Fruit fly (Drosophila melanogaster) whole organism, embryonic: ENCODE measurements around the gene kkv.

Source experiments
- Antp ChIP-seq: fragments of 200-800 bp; sonication (Bioruptor generic); optimal IDR thresholded peaks from 3 replicates; lab custom pipeline; 2016; ENCODE audit warnings: missing biosample characterization, missing genetic modification characterization
- Atf-2 ChIP-seq: fragments of 200-800 bp; sonication (Bioruptor generic); optimal IDR thresholded peaks from 2 replicates; lab custom pipeline; 2016; ENCODE audit warnings: missing biosample characterization, missing genetic modification characterization
- Atf3 ChIP-seq: fragments of 200-800 bp; sonication (Bioruptor generic); optimal IDR thresholded peaks from 3 replicates; lab custom pipeline; 2016; ENCODE audit warnings: missing biosample characterization, missing genetic modification characterization
- Awh ChIP-seq: fragments of 200-800 bp; sonication (Bioruptor generic); IDR thresholded peaks from 2 replicates; pipeline ENCODE4, ENCODE4 v1.3.6; 2022; ENCODE audit warnings: missing biosample characterization, missing genetic modification characterization
- B-H2 ChIP-seq: fragments of 200-800 bp; sonication (Bioruptor generic); optimal IDR thresholded peaks from 2 replicates; lab custom pipeline; 2018; ENCODE audit warnings: missing biosample characterization, mild to moderate bottlenecking, missing genetic modification characterization
- CG1024 ChIP-seq: fragments of 200-800 bp; sonication (Bioruptor generic); IDR thresholded peaks from 2 replicates; pipeline ENCODE4 v1.3.6; 2022; ENCODE audit warnings: missing biosample characterization, missing genetic modification characterization
- CG12155 ChIP-seq: fragments of 200-800 bp; sonication (Bioruptor generic); optimal IDR thresholded peaks from 3 replicates; lab custom pipeline; 2016; ENCODE audit warnings: missing biosample characterization, missing genetic modification characterization
- CG12391 ChIP-seq: fragments of 200-800 bp; sonication (Bioruptor generic); optimal IDR thresholded peaks from 3 replicates; lab custom pipeline; 2018; ENCODE audit warnings: missing biosample characterization, mild to moderate bottlenecking, missing genetic modification characterization, moderate library complexity
- CG12744 ChIP-seq: fragments of 200-800 bp; sonication (Bioruptor generic); optimal IDR thresholded peaks from 2 replicates; lab custom pipeline; 2016; ENCODE audit warnings: missing biosample characterization, missing genetic modification characterization
- CG14860 ChIP-seq: fragments of 200-800 bp; sonication (Bioruptor generic); IDR thresholded peaks from 3 replicates; pipeline ENCODE4 v1.3.6; 2022; ENCODE audit warnings: missing biosample characterization, missing genetic modification characterization; ENCODE audit not compliant: partially characterized antibody
- CG15269 ChIP-seq: fragments of 200-800 bp; sonication (Bioruptor generic); optimal IDR thresholded peaks from 2 replicates; lab custom pipeline; 2018; ENCODE audit warnings: missing biosample characterization, mild to moderate bottlenecking, missing genetic modification characterization, moderate library complexity
- CG17328 ChIP-seq: fragments of 200-800 bp; sonication (Bioruptor generic); IDR thresholded peaks from 2 replicates; pipeline ENCODE4 v1.3.6; 2022; ENCODE audit warnings: missing biosample characterization, missing genetic modification characterization
- CG17612 ChIP-seq: fragments of 200-800 bp; sonication (Bioruptor generic); IDR thresholded peaks from 2 replicates; pipeline ENCODE4 v1.3.6; 2022; ENCODE audit warnings: missing biosample characterization, missing genetic modification characterization
- CG18599 ChIP-seq: fragments of 200-800 bp; sonication (Bioruptor generic); optimal IDR thresholded peaks from 3 replicates; lab custom pipeline; 2017; ENCODE audit warnings: missing biosample characterization, missing genetic modification characterization, mild to moderate bottlenecking, moderate library complexity, missing genetic modification reagents
- CG2116 ChIP-seq: fragments of 200-800 bp; sonication (Bioruptor generic); optimal IDR thresholded peaks from 3 replicates; lab custom pipeline; 2018; ENCODE audit warnings: missing biosample characterization, mild to moderate bottlenecking, missing genetic modification characterization
- CG3163 ChIP-seq: fragments of 200-800 bp; sonication (Bioruptor generic); optimal IDR thresholded peaks from 3 replicates; lab custom pipeline; 2016; ENCODE audit warnings: missing biosample characterization, missing genetic modification characterization
- CG3281 ChIP-seq: fragments of 200-800 bp; sonication (Bioruptor generic); optimal IDR thresholded peaks from 3 replicates; lab custom pipeline; 2017; ENCODE audit warnings: missing biosample characterization, mild to moderate bottlenecking, missing genetic modification characterization
- CG3838 ChIP-seq: fragments of 200-800 bp; sonication (Bioruptor generic); optimal IDR thresholded peaks from 3 replicates; lab custom pipeline; 2016; ENCODE audit warnings: missing biosample characterization, missing genetic modification characterization
- CG5245 ChIP-seq: fragments of 200-800 bp; sonication (Bioruptor generic); optimal IDR thresholded peaks from 3 replicates; lab custom pipeline; 2016; ENCODE audit warnings: missing biosample characterization, missing genetic modification characterization
- CG9797 ChIP-seq: fragments of 200-800 bp; sonication (Bioruptor generic); optimal IDR thresholded peaks from 3 replicates; lab custom pipeline; 2018; ENCODE audit warnings: missing biosample characterization, mild to moderate bottlenecking, missing genetic modification characterization
- Dip2 ChIP-seq: fragments of 200-800 bp; sonication (Bioruptor generic); IDR thresholded peaks from 2 replicates; pipeline ENCODE4 v1.3.6; 2022; ENCODE audit warnings: missing biosample characterization, missing genetic modification characterization
- Dip3 ChIP-seq: fragments of 200-800 bp; sonication (Bioruptor generic); optimal IDR thresholded peaks from 3 replicates; lab custom pipeline; 2016; ENCODE audit warnings: missing biosample characterization, missing genetic modification characterization
- Ets97D ChIP-seq: fragments of 200-800 bp; sonication (Bioruptor generic); optimal IDR thresholded peaks from 3 replicates; lab custom pipeline; 2016; ENCODE audit warnings: missing biosample characterization, missing genetic modification characterization
- HmgZ ChIP-seq: fragments of 200-800 bp; sonication (Bioruptor generic); optimal IDR thresholded peaks from 2 replicates; lab custom pipeline; 2018; ENCODE audit warnings: missing biosample characterization, mild to moderate bottlenecking, missing genetic modification characterization
- Hmx ChIP-seq: fragments of 200-800 bp; sonication (Bioruptor generic); optimal IDR thresholded peaks from 2 replicates; lab custom pipeline; 2016; ENCODE audit warnings: missing biosample characterization, missing genetic modification characterization
- MBD-R2 ChIP-seq: fragments of 200-800 bp; sonication (Bioruptor generic); IDR thresholded peaks from 2 replicates; pipeline ENCODE4 v1.3.6; 2022; ENCODE audit warnings: missing biosample characterization, missing genetic modification characterization
- NC2β ChIP-seq: fragments of 200-800 bp; sonication (Bioruptor generic); optimal IDR thresholded peaks from 2 replicates; lab custom pipeline; 2016; ENCODE audit warnings: missing biosample characterization, missing genetic modification characterization
- Nf-YA ChIP-seq: fragments of 200-800 bp; sonication (Bioruptor generic); IDR thresholded peaks from 2 replicates; pipeline ENCODE4 v1.3.6; 2022; ENCODE audit warnings: missing biosample characterization, missing genetic modification characterization
- Six4 ChIP-seq: fragments of 200-800 bp; sonication (Bioruptor generic); optimal IDR thresholded peaks from 2 replicates; lab custom pipeline; 2016; ENCODE audit warnings: missing biosample characterization, missing genetic modification characterization
- Sry-δ ChIP-seq: fragments of 200-800 bp; sonication (Bioruptor generic); optimal IDR thresholded peaks from 2 replicates; lab custom pipeline; 2016; ENCODE audit warnings: missing biosample characterization, missing genetic modification characterization
- Trl ChIP-seq, 3 experiments: fragments of >200 bp in 2 of 3; fragments of 200-800 bp in 1 of 3; sonication (Bioruptor generic) in 1 of 3; optimal IDR thresholded peaks; 2 replicates in 1 of 3; 3 replicates in 2 of 3; lab custom pipeline; 2016 to 2017; ENCODE audit warnings: missing biosample characterization in 1 of 3, missing genetic modification characterization in 1 of 3
- YL-1 ChIP-seq: fragments of 200-800 bp; sonication (Bioruptor generic); optimal IDR thresholded peaks from 3 replicates; lab custom pipeline; 2017; ENCODE audit warnings: missing biosample characterization, mild to moderate bottlenecking, missing genetic modification characterization
- az2 ChIP-seq: fragments of 200-800 bp; sonication (Bioruptor generic); optimal IDR thresholded peaks from 3 replicates; lab custom pipeline; 2016; ENCODE audit warnings: missing biosample characterization, missing genetic modification characterization
- br ChIP-seq: fragments of >200 bp; optimal IDR thresholded peaks from 2 replicates; lab custom pipeline; 2017
- chm ChIP-seq: fragments of 200-800 bp; sonication (Bioruptor generic); IDR thresholded peaks from 2 replicates; pipeline ENCODE4 v1.3.6; 2022; ENCODE audit warnings: missing biosample characterization, missing genetic modification characterization
- chn ChIP-seq: fragments of 200-800 bp; sonication (Bioruptor generic); optimal IDR thresholded peaks from 2 replicates; lab custom pipeline; 2016; ENCODE audit warnings: missing biosample characterization, missing genetic modification characterization
- da ChIP-seq: fragments of 200-800 bp; sonication (Bioruptor generic); optimal IDR thresholded peaks from 2 replicates; lab custom pipeline; 2016; ENCODE audit warnings: missing biosample characterization, missing genetic modification characterization
- dimm ChIP-seq: fragments of 200-800 bp; sonication (Bioruptor generic); IDR thresholded peaks from 2 replicates; pipeline ENCODE4 v1.3.6; 2022; ENCODE audit warnings: missing biosample characterization, missing genetic modification characterization
- dmrt11E ChIP-seq: fragments of 200-800 bp; sonication (Bioruptor generic); optimal IDR thresholded peaks from 3 replicates; lab custom pipeline; 2018; ENCODE audit warnings: missing biosample characterization, mild to moderate bottlenecking, missing genetic modification characterization, moderate library complexity
- dpn ChIP-seq, 2 experiments: fragments of 200-800 bp; sonication (Bioruptor generic); optimal IDR thresholded peaks; 3 replicates each; lab custom pipeline; 2016; ENCODE audit warnings: missing biosample characterization in 2 of 2, missing genetic modification characterization in 2 of 2
- dysf ChIP-seq: fragments of 200-800 bp; sonication (Bioruptor generic); IDR thresholded peaks from 3 replicates; pipeline ENCODE4 v1.3.6; 2022; ENCODE audit warnings: missing biosample characterization, missing genetic modification characterization
- ftz-f1 ChIP-seq: fragments of 200-800 bp; sonication (Bioruptor generic); optimal IDR thresholded peaks from 2 replicates; lab custom pipeline; 2016; ENCODE audit warnings: missing biosample characterization, missing genetic modification characterization
- gem ChIP-seq: fragments of 200-800 bp; sonication (Bioruptor generic); optimal IDR thresholded peaks from 2 replicates; lab custom pipeline; 2019; ENCODE audit warnings: missing biosample characterization, mild to moderate bottlenecking, missing genetic modification characterization, moderate library complexity
- gsb ChIP-seq: fragments of 200-800 bp; sonication (Bioruptor generic); IDR thresholded peaks from 2 replicates; pipeline ENCODE4 v1.3.6; 2022; ENCODE audit warnings: missing biosample characterization, missing genetic modification characterization
- gt ChIP-seq: fragments of 200-800 bp; sonication (Bioruptor generic); IDR thresholded peaks from 2 replicates; pipeline ENCODE4 v1.3.6; 2022; ENCODE audit warnings: missing biosample characterization, missing genetic modification characterization
- ken ChIP-seq: fragments of 200-800 bp; sonication (Bioruptor generic); IDR thresholded peaks from 3 replicates; pipeline ENCODE4 v1.3.6; 2022; ENCODE audit warnings: missing biosample characterization, missing genetic modification characterization
- nmo ChIP-seq: fragments of 200-800 bp; sonication (Bioruptor generic); optimal IDR thresholded peaks from 2 replicates; lab custom pipeline; 2018; ENCODE audit warnings: missing biosample characterization, mild to moderate bottlenecking, missing genetic modification characterization, moderate library complexity
- onecut ChIP-seq: fragments of 200-800 bp; sonication (Bioruptor generic); IDR thresholded peaks from 2 replicates; pipeline ENCODE4 v1.3.6; 2022; ENCODE audit warnings: missing biosample characterization, missing genetic modification characterization
- pum ChIP-seq: fragments of 200-800 bp; sonication (Bioruptor generic); optimal IDR thresholded peaks from 2 replicates; lab custom pipeline; 2016; ENCODE audit warnings: missing biosample characterization, missing genetic modification characterization
- pzg ChIP-seq: fragments of 200-800 bp; sonication (Bioruptor generic); optimal IDR thresholded peaks from 3 replicates; lab custom pipeline; 2018; ENCODE audit warnings: missing biosample characterization, mild to moderate bottlenecking, missing genetic modification characterization, moderate library complexity
- shn ChIP-seq: fragments of 200-800 bp; sonication (Bioruptor generic); optimal IDR thresholded peaks from 3 replicates; lab custom pipeline; 2016; ENCODE audit warnings: missing biosample characterization, missing genetic modification characterization
- slbo ChIP-seq: fragments of 200-800 bp; sonication (Bioruptor generic); IDR thresholded peaks from 2 replicates; pipeline ENCODE4 v1.3.6; 2022; ENCODE audit warnings: missing biosample characterization, missing genetic modification characterization
- usp ChIP-seq: fragments of >200 bp; optimal IDR thresholded peaks from 2 replicates; lab custom pipeline; 2017; ENCODE audit warnings: missing biosample characterization, missing genetic modification characterization
- vvl ChIP-seq: fragments of 200-800 bp; sonication (Bioruptor generic); IDR thresholded peaks from 2 replicates; pipeline ENCODE4 v1.3.6; 2022; ENCODE audit warnings: missing biosample characterization, missing genetic modification characterization

kkv gene

DNA sequence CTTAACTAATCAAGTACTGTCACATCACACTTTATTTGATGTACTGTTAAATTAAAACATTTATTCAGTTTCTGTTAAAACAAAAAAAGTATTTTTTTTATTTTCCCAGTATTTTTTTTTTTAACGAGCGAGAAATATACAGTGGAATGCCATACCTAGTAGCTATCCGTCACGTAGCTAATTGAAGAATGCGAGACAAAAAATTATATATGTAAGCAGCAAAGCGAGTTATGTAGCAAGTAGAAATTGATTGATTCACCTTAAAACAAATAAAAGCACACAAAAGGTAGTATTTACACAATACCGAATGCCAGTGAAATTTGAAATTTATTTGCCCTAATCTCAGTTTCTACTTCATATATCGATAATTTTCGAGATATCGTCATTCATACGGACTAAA is 46.1 kb upstream of the kkv start (continued):
- TF ChIP-seq dmrt11E (tag; lab: Kevin White, UChicago): peak; percentile 21
- no peak for TF ChIP-seq shn (GFP tag; lab: Kevin White, UChicago)
- TF ChIP-seq chn (GFP tag; lab: Kevin White, UChicago): no peak
- no peak for TF ChIP-seq YL-1 (GFP tag; lab: Kevin White, UChicago)
- TF ChIP-seq B-H2 (GFP tag; lab: Kevin White, UChicago): no peak
- no peak for TF ChIP-seq onecut (GFP tag; lab: Robert Waterston, UW)
- TF ChIP-seq HmgZ (tag; lab: Kevin White, UChicago): no peak
- no peak for TF ChIP-seq CG17328 (GFP tag; lab: Robert Waterston, UW)
- TF ChIP-seq br: no peak
- TF ChIP-seq CG3281 (GFP tag; lab: Kevin White, UChicago): no peak
- TF ChIP-seq MBD-R2 (GFP tag; lab: Robert Waterston, UW): peak; percentile 60; the same call in 1 of the 2 replicates
- TF ChIP-seq CG2116: no peak
- TF ChIP-seq Nf-YA: no peak
- TF ChIP-seq gsb (GFP tag; lab: Robert Waterston, UW): no peak
- TF ChIP-seq ftz-f1 (GFP tag; lab: Kevin White, UChicago): no peak
- TF ChIP-seq gt (GFP tag; lab: Robert Waterston, UW): no peak
- no peak for TF ChIP-seq slbo (GFP tag; lab: Robert Waterston, UW)
- no peak for TF ChIP-seq pum (GFP tag; lab: Kevin White, UChicago)
- no peak for TF ChIP-seq Atf-2 (GFP tag; lab: Kevin White, UChicago)
- TF ChIP-seq CG18599 (GFP tag; lab: Kevin White, UChicago): no peak
- no peak for TF ChIP-seq nmo (GFP tag; lab: Kevin White, UChicago)
- TF ChIP-seq pzg (GFP tag; lab: Kevin White, UChicago): peak; percentile 26
- no peak for TF ChIP-seq dpn (GFP tag; optimal IDR thresholded peaks at IDR 0.05; lab: Kevin White, UChicago)
- TF ChIP-seq Ets97D (GFP tag; lab: Kevin White, UChicago): peak; percentile 71
- TF ChIP-seq CG3838 (GFP tag; lab: Kevin White, UChicago): no peak
- no peak for TF ChIP-seq Dip2 (GFP tag; lab: Robert Waterston, UW)
- TF ChIP-seq az2 (GFP tag; lab: Kevin White, UChicago): no peak
- TF ChIP-seq usp (GFP tag; lab: Kevin White, UChicago): no peak
- TF ChIP-seq da (GFP tag; lab: Kevin White, UChicago): no peak
- TF ChIP-seq Trl (optimal IDR thresholded peaks at IDR 0.05; lab: Kevin White, UChicago): no peak
- TF ChIP-seq Trl (GFP tag; optimal IDR thresholded peaks at IDR 0.05; lab: Kevin White, UChicago): no peak
- no peak for TF ChIP-seq Antp (GFP tag; lab: Kevin White, UChicago)
- TF ChIP-seq CG12744: no peak
- peak; percentile 32 for TF ChIP-seq Sry-δ (GFP tag; lab: Kevin White, UChicago)
- no peak for TF ChIP-seq Awh
- TF ChIP-seq CG1024 (GFP tag; lab: Robert Waterston, UW): no peak
- TF ChIP-seq CG12155 (GFP tag; lab: Kevin White, UChicago): no peak
- no peak for TF ChIP-seq Six4 (GFP tag; lab: Kevin White, UChicago)
- no peak for TF ChIP-seq chm (GFP tag; lab: Robert Waterston, UW)
- TF ChIP-seq NC2β (GFP tag; lab: Kevin White, UChicago): no peak
- no peak for TF ChIP-seq Atf3
- TF ChIP-seq CG17612 (GFP tag; lab: Robert Waterston, UW): no peak
- no peak for TF ChIP-seq vvl (GFP tag; lab: Robert Waterston, UW)
- TF ChIP-seq gem (tag; lab: Kevin White, UChicago): no peak
- no peak for TF ChIP-seq Hmx (GFP tag; lab: Kevin White, UChicago)
- TF ChIP-seq dysf: no peak
- TF ChIP-seq dimm (GFP tag; lab: Robert Waterston, UW): no peak
- TF ChIP-seq ken: no peak
- no peak for TF ChIP-seq Dip3 (GFP tag; lab: Kevin White, UChicago)
- no peak for TF ChIP-seq CG15269 (tag; lab: Kevin White, UChicago)
- no peak for TF ChIP-seq CG5245
- TF ChIP-seq CG14860: no peak
- no peak for TF ChIP-seq CG9797
- no peak for TF ChIP-seq CG12391 (tag; lab: Kevin White, UChicago)
- no peak for TF ChIP-seq CG3163
